Fruit fly (Drosophila melanogaster) whole organism, embryonic: ENCODE measurements around the gene CG46313.
A peak's percentile ranks its signal among the peaks of the same experiment; 100 is the strongest.

Experiments used
- Atf6 ChIP-seq: fragments of 200-800 bp; sonication (Bioruptor generic); IDR thresholded peaks from 2 replicates; pipeline ENCODE4 v1.3.6; 2022; ENCODE audit warnings: missing biosample characterization, missing genetic modification characterization
- Blimp-1 ChIP-seq: fragments of 200-800 bp; sonication (Bioruptor generic); optimal IDR thresholded peaks from 3 replicates; lab custom pipeline; 2018; ENCODE audit warnings: missing biosample characterization, missing genetic modification characterization, mild to moderate bottlenecking, moderate library complexity, missing genetic modification reagents
- Bteb2 ChIP-seq: fragments of 200-800 bp; sonication (Bioruptor generic); optimal IDR thresholded peaks from 2 replicates; lab custom pipeline; 2016; ENCODE audit warnings: missing biosample characterization, missing genetic modification characterization
- CG10267 ChIP-seq: fragments of 200-800 bp; sonication (Bioruptor generic); optimal IDR thresholded peaks from 2 replicates; lab custom pipeline; 2018; ENCODE audit warnings: missing biosample characterization, mild to moderate bottlenecking, missing genetic modification characterization, moderate library complexity
- CG10543 ChIP-seq: fragments of 200-800 bp; sonication (Bioruptor generic); optimal IDR thresholded peaks from 3 replicates; lab custom pipeline; 2017; ENCODE audit warnings: missing biosample characterization, mild to moderate bottlenecking, missing genetic modification characterization, moderate library complexity
- CG13296 ChIP-seq: fragments of 200-800 bp; sonication (Bioruptor generic); optimal IDR thresholded peaks from 3 replicates; lab custom pipeline; 2018; ENCODE audit warnings: missing biosample characterization, mild to moderate bottlenecking, missing genetic modification characterization
- CG14441 ChIP-seq: fragments of 200-800 bp; sonication (Bioruptor generic); IDR thresholded peaks from 2 replicates; pipeline ENCODE4 v1.3.6; 2022; ENCODE audit warnings: missing biosample characterization, missing genetic modification characterization
- CG17612 ChIP-seq: fragments of 200-800 bp; sonication (Bioruptor generic); IDR thresholded peaks from 2 replicates; pipeline ENCODE4 v1.3.6; 2022; ENCODE audit warnings: missing biosample characterization, missing genetic modification characterization
- CG17802 ChIP-seq: fragments of 200-800 bp; sonication (Bioruptor generic); optimal IDR thresholded peaks from 2 replicates; lab custom pipeline; 2018; ENCODE audit warnings: missing biosample characterization, mild to moderate bottlenecking, missing genetic modification characterization, moderate library complexity
- CG32772 ChIP-seq: fragments of 200-800 bp; sonication (Bioruptor generic); IDR thresholded peaks from 2 replicates; pipeline ENCODE4 v1.3.6; 2022; ENCODE audit warnings: missing biosample characterization, missing genetic modification characterization
- CG3407 ChIP-seq: fragments of 200-800 bp; sonication (Bioruptor generic); optimal IDR thresholded peaks from 2 replicates; lab custom pipeline; 2018; ENCODE audit warnings: missing biosample characterization, mild to moderate bottlenecking, missing genetic modification characterization
- CG34224 ChIP-seq: fragments of 200-800 bp; sonication (Bioruptor generic); IDR thresholded peaks from 3 replicates; pipeline ENCODE4 v1.3.6; 2022; ENCODE audit warnings: missing biosample characterization, missing genetic modification characterization; ENCODE audit not compliant: partially characterized antibody
- CG4328 ChIP-seq: fragments of 200-800 bp; sonication (Bioruptor generic); optimal IDR thresholded peaks from 3 replicates; lab custom pipeline; 2017; ENCODE audit warnings: missing biosample characterization, missing genetic modification reagents, missing genetic modification characterization
- CG6654 ChIP-seq: fragments of 200-800 bp; sonication (Bioruptor generic); optimal IDR thresholded peaks from 2 replicates; lab custom pipeline; 2017; ENCODE audit warnings: missing biosample characterization, mild to moderate bottlenecking, missing genetic modification characterization
- CG8388 ChIP-seq: fragments of 200-800 bp; sonication (Bioruptor generic); optimal IDR thresholded peaks from 2 replicates; lab custom pipeline; 2019; ENCODE audit warnings: missing biosample characterization, mild to moderate bottlenecking, missing genetic modification characterization, moderate library complexity
- CG8478 ChIP-seq: fragments of >200 bp; optimal IDR thresholded peaks from 2 replicates; lab custom pipeline; 2018
- CG8944 ChIP-seq: fragments of 200-800 bp; sonication (Bioruptor generic); optimal IDR thresholded peaks from 3 replicates; lab custom pipeline; 2016; ENCODE audit warnings: missing biosample characterization, missing genetic modification characterization
- CG9609 ChIP-seq: fragments of 200-800 bp; sonication (Bioruptor generic); optimal IDR thresholded peaks from 3 replicates; lab custom pipeline; 2016; ENCODE audit warnings: missing biosample characterization, missing genetic modification characterization
- CG9727 ChIP-seq: fragments of 200-800 bp; sonication (Bioruptor generic); optimal IDR thresholded peaks from 3 replicates; lab custom pipeline; 2017; ENCODE audit warnings: missing biosample characterization, mild to moderate bottlenecking, missing genetic modification characterization
- CoRest ChIP-seq: fragments of 200-800 bp; sonication (Bioruptor generic); optimal IDR thresholded peaks from 3 replicates; lab custom pipeline; 2018; ENCODE audit warnings: missing biosample characterization, mild to moderate bottlenecking, missing genetic modification characterization, moderate library complexity
- D ChIP-seq, 2 experiments: fragments of 200-800 bp in 1 of 2; fragments of >200 bp in 1 of 2; sonication (Bioruptor generic) in 1 of 2; optimal IDR thresholded peaks; 2 replicates in 1 of 2; 3 replicates in 1 of 2; lab custom pipeline; 2017; ENCODE audit warnings: mild to moderate bottlenecking in 1 of 2, missing biosample characterization in 1 of 2, missing genetic modification characterization in 1 of 2, missing genetic modification reagents in 1 of 2
- Fer2 ChIP-seq: fragments of 200-800 bp; sonication (Bioruptor generic); optimal IDR thresholded peaks from 2 replicates; lab custom pipeline; 2018; ENCODE audit warnings: missing biosample characterization, mild to moderate bottlenecking, missing genetic modification characterization, moderate library complexity
- HmgD ChIP-seq: fragments of 200-800 bp; sonication (Bioruptor generic); optimal IDR thresholded peaks from 3 replicates; lab custom pipeline; 2016; ENCODE audit warnings: missing biosample characterization, missing genetic modification characterization
- Hmr ChIP-seq: fragments of 200-800 bp; sonication (Bioruptor generic); optimal IDR thresholded peaks from 3 replicates; lab custom pipeline; 2017; ENCODE audit warnings: mild to moderate bottlenecking, missing biosample characterization, missing genetic modification reagents, missing genetic modification characterization
- NC2α ChIP-seq: fragments of 200-800 bp; sonication (Bioruptor generic); optimal IDR thresholded peaks from 2 replicates; lab custom pipeline; 2016; ENCODE audit warnings: missing biosample characterization, missing genetic modification characterization
- ab ChIP-seq: fragments of 200-800 bp; sonication (Bioruptor generic); optimal IDR thresholded peaks from 2 replicates; lab custom pipeline; 2016; ENCODE audit warnings: missing biosample characterization, missing genetic modification characterization
- aop ChIP-seq: fragments of 200-800 bp; sonication (Bioruptor generic); IDR thresholded peaks from 2 replicates; pipeline ENCODE4 v1.3.6; 2022; ENCODE audit warnings: missing biosample characterization, missing genetic modification characterization
- bbx ChIP-seq: fragments of 200-800 bp; sonication (Bioruptor generic); IDR thresholded peaks from 2 replicates; pipeline ENCODE4 v1.3.6; 2022; ENCODE audit warnings: missing biosample characterization, missing genetic modification characterization; ENCODE audit not compliant: partially characterized antibody
- bcd ChIP-seq: fragments of 200-800 bp; sonication (Bioruptor generic); optimal IDR thresholded peaks from 2 replicates; lab custom pipeline; 2017; ENCODE audit warnings: missing biosample characterization, mild to moderate bottlenecking, missing genetic modification characterization
- bowl ChIP-seq: fragments of 200-800 bp; sonication (Bioruptor generic); IDR thresholded peaks from 2 replicates; pipeline ENCODE4 v1.3.6; 2022; ENCODE audit warnings: missing biosample characterization, missing genetic modification characterization
- br ChIP-seq: fragments of >200 bp; optimal IDR thresholded peaks from 2 replicates; lab custom pipeline; 2017
- cas ChIP-seq: fragments of 200-800 bp; sonication (Bioruptor generic); IDR thresholded peaks from 2 replicates; pipeline ENCODE4 v1.3.6; 2022; ENCODE audit warnings: missing biosample characterization, missing genetic modification characterization
- cg ChIP-seq: fragments of 200-800 bp; sonication (Bioruptor generic); optimal IDR thresholded peaks from 3 replicates; lab custom pipeline; 2019; ENCODE audit warnings: missing biosample characterization, mild to moderate bottlenecking, missing genetic modification characterization, moderate library complexity
- chm ChIP-seq: fragments of 200-800 bp; sonication (Bioruptor generic); IDR thresholded peaks from 2 replicates; pipeline ENCODE4 v1.3.6; 2022; ENCODE audit warnings: missing biosample characterization, missing genetic modification characterization
- dan ChIP-seq: fragments of 200-800 bp; sonication (Bioruptor generic); IDR thresholded peaks from 2 replicates; pipeline ENCODE4 v1.3.6; 2022; ENCODE audit warnings: missing biosample characterization, missing genetic modification characterization
- dimm ChIP-seq: fragments of 200-800 bp; sonication (Bioruptor generic); IDR thresholded peaks from 2 replicates; pipeline ENCODE4 v1.3.6; 2022; ENCODE audit warnings: missing biosample characterization, missing genetic modification characterization
- hb ChIP-seq: fragments of 200-800 bp; sonication (Bioruptor generic); IDR thresholded peaks from 3 replicates; pipeline ENCODE4 v1.3.6; 2022; ENCODE audit warnings: missing biosample characterization, missing genetic modification characterization; ENCODE audit not compliant: partially characterized antibody
- klu ChIP-seq: fragments of 200-800 bp; sonication (Bioruptor generic); IDR thresholded peaks from 2 replicates; pipeline ENCODE4 v1.3.6; 2022; ENCODE audit warnings: missing biosample characterization, missing genetic modification characterization
- lov ChIP-seq, 2 experiments: fragments of 200-800 bp in 1 of 2; fragments of >200 bp in 1 of 2; sonication (Bioruptor generic) in 1 of 2; IDR thresholded peaks in 1 of 2; optimal IDR thresholded peaks in 1 of 2; 2 replicates in 1 of 2; 3 replicates in 1 of 2; pipeline versions ENCODE4 v1.3.6 to Lab custom; 2017 to 2022; ENCODE audit warnings: missing biosample characterization in 1 of 2, missing genetic modification characterization in 1 of 2
- maf-S ChIP-seq: fragments of 200-800 bp; sonication (Bioruptor generic); optimal IDR thresholded peaks from 2 replicates; lab custom pipeline; 2016; ENCODE audit warnings: missing biosample characterization, missing genetic modification characterization
- mld ChIP-seq: fragments of 200-800 bp; sonication (Bioruptor generic); IDR thresholded peaks from 3 replicates; pipeline ENCODE4 v1.3.6; 2022; ENCODE audit warnings: missing biosample characterization, missing genetic modification characterization; ENCODE audit not compliant: partially characterized antibody
- oc ChIP-seq: fragments of 200-800 bp; sonication (Bioruptor generic); optimal IDR thresholded peaks from 2 replicates; lab custom pipeline; 2018; ENCODE audit warnings: missing biosample characterization, mild to moderate bottlenecking, missing genetic modification characterization, moderate library complexity
- pb ChIP-seq: fragments of 200-800 bp; sonication (Bioruptor generic); optimal IDR thresholded peaks from 3 replicates; lab custom pipeline; 2016; ENCODE audit warnings: missing biosample characterization, missing genetic modification characterization
- rib ChIP-seq: fragments of 200-800 bp; sonication (Bioruptor generic); IDR thresholded peaks from 2 replicates; pipeline ENCODE4 v1.3.6; 2022; ENCODE audit warnings: missing biosample characterization, missing genetic modification characterization
- run ChIP-seq: fragments of 200-800 bp; sonication (Bioruptor generic); optimal IDR thresholded peaks from 3 replicates; lab custom pipeline; 2018; ENCODE audit warnings: missing biosample characterization, mild to moderate bottlenecking, missing genetic modification characterization
- sc ChIP-seq, 3 experiments: fragments of >200 bp in 2 of 3; fragments of 200-800 bp in 1 of 3; sonication (Bioruptor generic) in 1 of 3; optimal IDR thresholded peaks; 2 replicates in 2 of 3; 3 replicates in 1 of 3; lab custom pipeline; 2017; ENCODE audit warnings: mild to moderate bottlenecking in 1 of 3, missing biosample characterization in 1 of 3, missing genetic modification characterization in 1 of 3, missing genetic modification reagents in 1 of 3
- sim ChIP-seq: fragments of 200-800 bp; sonication (Bioruptor generic); IDR thresholded peaks from 2 replicates; pipeline ENCODE4 v1.3.6; 2022; ENCODE audit warnings: missing biosample characterization, missing genetic modification characterization
- sug ChIP-seq: fragments of 200-800 bp; optimal IDR thresholded peaks from 2 replicates; lab custom pipeline; 2019; ENCODE audit warnings: missing biosample characterization, mild to moderate bottlenecking, missing genetic modification characterization, moderate library complexity
- tna ChIP-seq: fragments of 200-800 bp; sonication (Bioruptor generic); IDR thresholded peaks from 2 replicates; pipeline ENCODE4 v1.3.6; 2022; ENCODE audit warnings: missing biosample characterization, missing genetic modification characterization; ENCODE audit not compliant: partially characterized antibody
- usp ChIP-seq: fragments of >200 bp; optimal IDR thresholded peaks from 2 replicates; lab custom pipeline; 2017; ENCODE audit warnings: missing biosample characterization, missing genetic modification characterization

Gene CG46313

DNA sequence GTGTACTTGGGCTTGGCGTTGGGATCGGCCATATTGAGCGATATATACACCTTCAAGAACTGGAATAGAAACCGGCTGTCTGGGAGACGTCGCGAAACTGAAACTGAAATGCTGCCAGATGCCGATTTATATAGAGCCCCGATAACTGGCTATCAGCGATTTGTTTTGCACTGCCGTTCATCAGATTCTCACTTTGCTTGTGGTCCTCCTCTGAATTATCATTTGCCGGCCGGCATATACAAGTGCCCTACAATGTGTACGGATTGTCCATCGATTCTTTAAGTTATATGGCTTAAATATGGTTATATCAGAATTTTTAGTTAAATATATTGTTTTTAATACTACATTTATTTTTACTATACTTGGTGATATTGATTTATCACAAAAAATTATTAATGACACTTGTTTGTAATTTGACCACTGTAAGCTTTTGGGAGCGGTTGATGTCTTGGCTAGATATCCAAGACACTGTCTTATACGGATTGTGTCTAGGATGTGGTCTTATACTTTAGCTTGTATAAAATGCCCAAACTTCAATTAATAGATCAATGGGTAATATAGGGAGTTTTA lies 10.2 kb downstream of the CG46313 start, which contains the start of gene CG31075 (continued):
- TF ChIP-seq usp (GFP tag; lab: Kevin White, UChicago) (no peak), CG13296 (peak; percentile 15), Atf6 (GFP tag; lab: Robert Waterston, UW) (peak; percentile 77), Fer2 (no peak), cg (GFP tag; lab: Kevin White, UChicago) (no peak), oc (tag; lab: Kevin White, UChicago) (no peak), HmgD (GFP tag; lab: Kevin White, UChicago) (no peak), CG4328 (GFP tag; lab: Kevin White, UChicago) (no peak), lov (optimal IDR thresholded peaks at IDR 0.05; lab: Kevin White, UChicago) (no peak), lov (GFP tag; IDR thresholded peaks at IDR 0.05; lab: Robert Waterston, UW) (no peak), chm (GFP tag; lab: Robert Waterston, UW) (no peak; the same call in 1 of the 2 replicates), CG17802 (tag; lab: Kevin White, UChicago) (no peak), rib (GFP tag; lab: Robert Waterston, UW) (no peak), CG3407 (GFP tag; lab: Kevin White, UChicago) (no peak), CG6654 (GFP tag; lab: Kevin White, UChicago) (no peak), CG8944 (GFP tag; lab: Kevin White, UChicago) (no peak), Bteb2 (GFP tag; lab: Kevin White, UChicago) (no peak), CG32772 (GFP tag; lab: Robert Waterston, UW) (no peak), cas (no peak), CG8478 (lab: Kevin White, UChicago) (no peak), hb (GFP tag; lab: Robert Waterston, UW) (no peak), CG14441 (GFP tag; lab: Robert Waterston, UW) (no peak), pb (no peak), ab (GFP tag; lab: Kevin White, UChicago) (no peak), CG8388 (no peak), CG9609 (GFP tag; lab: Kevin White, UChicago) (no peak), mld (GFP tag; lab: Robert Waterston, UW) (no peak), maf-S (GFP tag; lab: Kevin White, UChicago) (no peak), klu (GFP tag; lab: Robert Waterston, UW) (peak; percentile 31; the same call in 1 of the 2 replicates), Blimp-1 (GFP tag; lab: Kevin White, UChicago) (peak; percentile 26), sug (peak; percentile 64), sim (GFP tag; lab: Robert Waterston, UW) (no peak), CG17612 (GFP tag; lab: Robert Waterston, UW) (no peak), bowl (no peak), CG10543 (GFP tag; lab: Kevin White, UChicago) (no peak), dimm (GFP tag; lab: Robert Waterston, UW) (no peak), D (optimal IDR thresholded peaks at IDR 0.05; lab: Kevin White, UChicago) (no peak), D (GFP tag; optimal IDR thresholded peaks at IDR 0.05; lab: Kevin White, UChicago) (no peak), Hmr (GFP tag; lab: Kevin White, UChicago) (peak; percentile 76), aop (GFP tag; lab: Robert Waterston, UW) (no peak), bcd (GFP tag; lab: Kevin White, UChicago) (peak; percentile 37), br (lab: Kevin White, UChicago) (no peak), CG10267 (tag; lab: Kevin White, UChicago) (peak; percentile 16), sc (optimal IDR thresholded peaks at IDR 0.05; lab: Kevin White, UChicago) (no peak), sc (GFP tag; optimal IDR thresholded peaks at IDR 0.05; lab: Kevin White, UChicago) (no peak), dan (GFP tag; lab: Robert Waterston, UW) (no peak), CoRest (tag; lab: Kevin White, UChicago) (peak; percentile 49), CG9727 (GFP tag; lab: Kevin White, UChicago) (peak; percentile 41), tna (GFP tag; lab: Robert Waterston, UW) (no peak; the same call in 1 of the 2 replicates), CG34224 (GFP tag; lab: Robert Waterston, UW) (no peak), bbx (no peak), NC2α (GFP tag; lab: Kevin White, UChicago) (no peak), run (tag; lab: Kevin White, UChicago) (peak; percentile 0)
